Worm (Caenorhabditis elegans): ENCODE data around the gene F25B5.6.

- TF ChIP-seq mdl-1 (tag; optimal IDR thresholded peaks at IDR 0.05) (no peak), elt-2 (tag; optimal IDR thresholded peaks at IDR 0.05) (peak; percentile 30), unc-39 (tag; optimal IDR thresholded peaks at IDR 0.05) (no peak), pqm-1 (tag; optimal IDR thresholded peaks at IDR 0.05) (no peak), fkh-10 (GFP tag; optimal IDR thresholded peaks at IDR 0.05) (no peak), nhr-76 (tag; optimal IDR thresholded peaks at IDR 0.05) (no peak), elt-3 (tag; optimal IDR thresholded peaks at IDR 0.05) (no peak), sea-2 (GFP tag; optimal IDR thresholded peaks at IDR 0.05) (no peak), zag-1 (tag; optimal IDR thresholded peaks at IDR 0.05) (no peak), ztf-11 (tag; optimal IDR thresholded peaks at IDR 0.05) (no peak), pha-4 (tag; optimal IDR thresholded peaks at IDR 0.05) (peak; percentile 93)
Observed at ce11 chrIII:5980274-5980918, 31.9 kb upstream of the F25B5.6 start.

Data from whole organism, L3 larva.